Worm (Caenorhabditis elegans) whole organism, young adult: Measurements from ENCODE around the gene kin-24.
A peak's percentile ranks its signal among the peaks of the same experiment; 100 is the strongest.

Experiments
- F22D6.2 ChIP-seq: sonication (generic microtip); optimal IDR thresholded peaks from 2 replicates; lab custom pipeline; 2016; ENCODE audit warnings: mild to moderate bottlenecking, missing genetic modification characterization, missing compliant biosample characterization
- F39B2.1 ChIP-seq: fragments of 200-800 bp; sonication (Bioruptor generic); IDR thresholded peaks from 2 replicates; pipeline ENCODE4 v1.3.6; 2022; ENCODE audit warnings: missing genetic modification reagents, missing genetic modification characterization, missing compliant biosample characterization
- F49E8.2 ChIP-seq: sonication (generic microtip); optimal IDR thresholded peaks from 3 replicates; lab custom pipeline; 2017; ENCODE audit warnings: missing genetic modification characterization, mild to moderate bottlenecking, missing compliant biosample characterization, antibody characterized with exemption, moderate library complexity; ENCODE audit not compliant: insufficient read depth
- F52B5.7 ChIP-seq: sonication (generic microtip); optimal IDR thresholded peaks from 2 replicates; lab custom pipeline; 2016; ENCODE audit warnings: mild to moderate bottlenecking, missing genetic modification characterization, missing compliant biosample characterization
- F55B11.4 ChIP-seq: sonication (generic microtip); optimal IDR thresholded peaks from 2 replicates; lab custom pipeline; 2016; ENCODE audit warnings: missing compliant biosample characterization, missing genetic modification characterization, borderline replicate concordance; ENCODE audit not compliant: insufficient read depth
- T07F8.4 ChIP-seq: sonication (generic microtip); optimal IDR thresholded peaks from 2 replicates; lab custom pipeline; 2016; ENCODE audit warnings: mild to moderate bottlenecking, missing genetic modification characterization, moderate library complexity, missing compliant biosample characterization
- Y53F4B.3 ChIP-seq: fragments of 200-800 bp; sonication (Bioruptor generic); IDR thresholded peaks from 2 replicates; pipeline ENCODE4 v1.3.6; 2022; ENCODE audit warnings: missing genetic modification reagents, missing genetic modification characterization, missing compliant biosample characterization
- Y53G8AR.9 ChIP-seq: fragments of 200-800 bp; sonication (Bioruptor generic); conservative IDR thresholded peaks from 2 replicates; pipeline ENCODE4 v1.3.6; 2022; ENCODE audit warnings: missing genetic modification reagents, missing genetic modification characterization, missing compliant biosample characterization
- Y79H2A.3 ChIP-seq: fragments of 200-800 bp; sonication (Bioruptor generic); conservative IDR thresholded peaks from 2 replicates; pipeline ENCODE4 v1.3.6; 2022; ENCODE audit warnings: missing genetic modification reagents, missing genetic modification characterization, missing compliant biosample characterization
- athp-1 ChIP-seq: sonication (generic microtip); optimal IDR thresholded peaks from 2 replicates; lab custom pipeline; 2017; ENCODE audit warnings: mild to moderate bottlenecking, missing genetic modification characterization, missing compliant biosample characterization
- attf-5 ChIP-seq: fragments of 200-800 bp; sonication (Bioruptor generic); optimal IDR thresholded peaks from 2 replicates; lab custom pipeline; 2018; ENCODE audit warnings: mild to moderate bottlenecking, missing genetic modification characterization, missing compliant biosample characterization
- cebp-1 ChIP-seq, 2 experiments: fragments of 200-800 bp in 1 of 2; sonication (Bioruptor generic) in 1 of 2; sonication (generic microtip) in 1 of 2; IDR thresholded peaks in 1 of 2; optimal IDR thresholded peaks in 1 of 2; 2 replicates each; pipeline versions ENCODE4 v1.3.6 to Lab custom; 2017 to 2022; ENCODE audit warnings: missing compliant biosample characterization in 2 of 2, missing genetic modification characterization in 2 of 2, mild to moderate bottlenecking in 1 of 2, missing genetic modification reagents in 1 of 2, moderate library complexity in 1 of 2
- ceh-79 ChIP-seq: sonication (generic microtip); optimal IDR thresholded peaks from 2 replicates; lab custom pipeline; 2017; ENCODE audit warnings: mild to moderate bottlenecking, missing genetic modification characterization, missing compliant biosample characterization
- egrh-3 ChIP-seq: fragments of 200-800 bp; sonication (Bioruptor generic); IDR thresholded peaks from 2 replicates; pipeline ENCODE4 v1.3.6; 2022; ENCODE audit warnings: missing genetic modification reagents, missing genetic modification characterization, missing compliant biosample characterization
- fkh-3 ChIP-seq: sonication (generic microtip); optimal IDR thresholded peaks from 2 replicates; lab custom pipeline; 2016; ENCODE audit warnings: mild to moderate bottlenecking, missing genetic modification characterization, missing compliant biosample characterization
- hmg-1.2 ChIP-seq: fragments of 200-800 bp; sonication (Bioruptor generic); IDR thresholded peaks from 2 replicates; pipeline ENCODE4 v1.3.6; 2022; ENCODE audit warnings: missing genetic modification reagents, missing genetic modification characterization, missing compliant biosample characterization
- hmg-20 ChIP-seq: fragments of 200-800 bp; sonication (Bioruptor generic); IDR thresholded peaks from 2 replicates; pipeline ENCODE4 v1.3.6; 2022; ENCODE audit warnings: missing genetic modification reagents, missing genetic modification characterization, missing compliant biosample characterization
- hrde-1 ChIP-seq: sonication (generic microtip); optimal IDR thresholded peaks from 2 replicates; lab custom pipeline; 2016; ENCODE audit warnings: missing genetic modification characterization, mild to moderate bottlenecking, missing compliant biosample characterization, moderate library complexity, missing genotype, missing genetic modification reagents, borderline replicate concordance
- lin-26 ChIP-seq: fragments of 200-800 bp; sonication (Bioruptor generic); IDR thresholded peaks from 2 replicates; pipeline ENCODE4 v1.3.6; 2022; ENCODE audit warnings: missing genetic modification reagents, missing genetic modification characterization, missing compliant biosample characterization
- lin-40 ChIP-seq: sonication (generic microtip); optimal IDR thresholded peaks from 2 replicates; lab custom pipeline; 2016; ENCODE audit warnings: missing genetic modification characterization, mild to moderate bottlenecking, missing compliant biosample characterization, missing genotype, missing genetic modification reagents
- lin-54 ChIP-seq: fragments of 200-800 bp; sonication (Bioruptor generic); optimal IDR thresholded peaks from 2 replicates; lab custom pipeline; 2018; ENCODE audit warnings: mild to moderate bottlenecking, missing genetic modification characterization, missing compliant biosample characterization
- lir-1 ChIP-seq: fragments of 200-800 bp; sonication (Bioruptor generic); conservative IDR thresholded peaks from 2 replicates; pipeline ENCODE4 v1.3.6; 2022; ENCODE audit warnings: missing genetic modification reagents, missing genetic modification characterization, missing compliant biosample characterization
- lsl-1 ChIP-seq: fragments of 200-800 bp; sonication (Bioruptor generic); optimal IDR thresholded peaks from 2 replicates; lab custom pipeline; 2018; ENCODE audit warnings: mild to moderate bottlenecking, missing genetic modification characterization, moderate library complexity, missing compliant biosample characterization
- madf-10 ChIP-seq: sonication (generic microtip); optimal IDR thresholded peaks from 2 replicates; lab custom pipeline; 2016; ENCODE audit warnings: mild to moderate bottlenecking, missing genetic modification characterization, missing compliant biosample characterization
- madf-3 ChIP-seq: fragments of 200-800 bp; sonication (Bioruptor generic); IDR thresholded peaks from 2 replicates; pipeline ENCODE4 v1.3.6; 2022; ENCODE audit warnings: missing genetic modification reagents, missing genetic modification characterization, missing compliant biosample characterization
- madf-6 ChIP-seq: fragments of 200-800 bp; sonication (Bioruptor generic); IDR thresholded peaks from 2 replicates; pipeline ENCODE4 v1.3.6; 2022; ENCODE audit warnings: missing genetic modification reagents, missing genetic modification characterization, missing compliant biosample characterization
- madf-8 ChIP-seq: fragments of 200-800 bp; sonication (Bioruptor generic); conservative IDR thresholded peaks from 2 replicates; pipeline ENCODE4 v1.3.6; 2022; ENCODE audit warnings: missing genetic modification reagents, missing genetic modification characterization, missing compliant biosample characterization
- mcd-1 ChIP-seq: fragments of 200-800 bp; sonication (Bioruptor generic); IDR thresholded peaks from 2 replicates; pipeline ENCODE4 v1.3.6; 2022; ENCODE audit warnings: missing genetic modification reagents, missing genetic modification characterization, missing compliant biosample characterization
- mes-4 ChIP-seq: sonication (generic microtip); optimal IDR thresholded peaks from 2 replicates; lab custom pipeline; 2016; ENCODE audit warnings: missing genotype, missing genetic modification characterization, missing compliant biosample characterization
- nfya-1 ChIP-seq: sonication (generic microtip); optimal IDR thresholded peaks from 2 replicates; lab custom pipeline; 2017; ENCODE audit warnings: antibody characterized with exemption, missing compliant biosample characterization, missing genetic modification characterization, borderline replicate concordance; ENCODE audit not compliant: insufficient read depth
- nfyb-1 ChIP-seq: fragments of 200-800 bp; sonication (Bioruptor generic); IDR thresholded peaks from 2 replicates; pipeline ENCODE4 v1.3.6; 2022; ENCODE audit warnings: missing genetic modification reagents, missing genetic modification characterization, missing compliant biosample characterization
- nhr-179 ChIP-seq: sonication (generic microtip); optimal IDR thresholded peaks from 2 replicates; lab custom pipeline; 2016; ENCODE audit warnings: mild to moderate bottlenecking, missing genetic modification characterization, missing compliant biosample characterization
- nhr-80 ChIP-seq: sonication (generic microtip); optimal IDR thresholded peaks from 2 replicates; lab custom pipeline; 2016; ENCODE audit warnings: missing genetic modification characterization, missing compliant biosample characterization
- pbrm-1 ChIP-seq: fragments of 200-800 bp; sonication (Bioruptor generic); IDR thresholded peaks from 2 replicates; pipeline ENCODE4 v1.3.6; 2022; ENCODE audit warnings: missing genetic modification reagents, missing genetic modification characterization, missing compliant biosample characterization
- rec-8 ChIP-seq, 2 experiments: sonication (generic microtip); optimal IDR thresholded peaks; 2 replicates each; lab custom pipeline; 2016; ENCODE audit warnings: mild to moderate bottlenecking in 2 of 2, missing genetic modification characterization in 2 of 2, missing genetic modification reagents in 2 of 2, missing genotype in 2 of 2, missing biosample characterization in 1 of 2, missing compliant biosample characterization in 1 of 2, moderate library complexity in 1 of 2
- tbp1 ChIP-seq: fragments of 200-800 bp; sonication (Bioruptor generic); optimal IDR thresholded peaks from 2 replicates; lab custom pipeline; 2018; ENCODE audit warnings: mild to moderate bottlenecking, missing genetic modification characterization, missing compliant biosample characterization
- unc-62 ChIP-seq: fragments of 150-350 bp; optimal IDR thresholded peaks from 2 replicates; lab custom pipeline; 2014; ENCODE audit warnings: missing biosample characterization, missing genetic modification reagents, missing genetic modification characterization
- zfh-2 ChIP-seq: fragments of 200-800 bp; sonication (Bioruptor generic); conservative IDR thresholded peaks from 2 replicates; pipeline ENCODE4 v1.3.6; 2022; ENCODE audit warnings: missing genetic modification reagents, missing genetic modification characterization, missing compliant biosample characterization
- zim-3 ChIP-seq: sonication (generic microtip); optimal IDR thresholded peaks from 2 replicates; lab custom pipeline; 2017; ENCODE audit warnings: mild to moderate bottlenecking, missing genetic modification characterization, moderate library complexity, missing compliant biosample characterization
- ztf-22 ChIP-seq: fragments of 200-800 bp; sonication (Bioruptor generic); optimal IDR thresholded peaks from 2 replicates; lab custom pipeline; 2018; ENCODE audit warnings: mild to moderate bottlenecking, missing genetic modification characterization, moderate library complexity, missing compliant biosample characterization
- ztf-26 ChIP-seq: sonication (generic microtip); optimal IDR thresholded peaks from 2 replicates; lab custom pipeline; 2017; ENCODE audit warnings: missing genetic modification characterization, missing compliant biosample characterization

kin-24 gene

ce11 chrIV:9797304-9798003, 43.4 kb downstream of the kin-24 start, which contains the start of gene T13F2.2:
Gene T13F2.2, minus strand, starts transcription at chrIV:9797354.
- TF ChIP-seq zfh-2 (GFP tag; lab: Robert Waterston, UW) (no peak), nhr-80 (tag; lab: Kevin White, UChicago) (peak; percentile 46), lin-54 (GFP tag; lab: Kevin White, UChicago) (peak; percentile 15)

DNA sequence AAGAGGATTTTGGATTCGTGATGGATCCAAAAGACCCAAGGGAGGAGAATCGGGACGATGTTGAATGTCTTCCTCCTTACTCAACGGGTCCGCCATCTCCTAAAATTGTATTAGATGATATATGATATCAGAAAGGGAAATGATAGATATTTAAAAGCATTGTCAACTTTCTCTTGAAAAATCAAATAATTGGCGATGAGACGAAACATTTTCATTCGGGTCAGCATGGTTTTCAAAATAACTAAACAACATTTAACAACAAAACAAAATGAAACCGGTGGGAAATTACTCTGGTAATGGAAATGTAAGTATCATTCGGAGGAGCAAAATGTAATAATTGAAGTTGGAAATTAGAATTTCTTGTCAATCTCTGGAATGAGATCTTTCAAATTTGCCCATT, 44.4 kb downstream of the kin-24 start, which contains the start of gene pis-1:
pis-1 (minus strand) TSS at position 101 of the 400 bp plus-strand sequence.
- TF ChIP-seq nfya-1 (no peak), T07F8.4 (tag; lab: Kevin White, UChicago) (no peak), hmg-1.2 (peak; percentile 8; the same call in 1 of the 2 replicates), zim-3 (tag; lab: Kevin White, UChicago) (no peak)
- TF ChIP-seq, all 124 proteins: peak for 1

- TF ChIP-seq madf-6 (no peak), attf-5 (GFP tag; lab: Kevin White, UChicago) (no peak), madf-10 (tag; lab: Kevin White, UChicago) (no peak), hmg-20 (no peak), lsl-1 (no peak), hrde-1 (no peak), nhr-179 (tag; lab: Kevin White, UChicago) (no peak), nfyb-1 (GFP tag; lab: Robert Waterston, UW) (no peak), F55B11.4 (tag; lab: Kevin White, UChicago) (no peak)
Observed at ce11 chrIV:9795250-9795649, 45.6 kb downstream of the kin-24 start.

- TF ChIP-seq lin-40 (tag; lab: Kevin White, UChicago) = no peak
- no peak for TF ChIP-seq F52B5.7
- no peak for TF ChIP-seq Y79H2A.3 (GFP tag; lab: Robert Waterston, UW)
- no peak for TF ChIP-seq ceh-79 (tag; lab: Kevin White, UChicago)
- TF ChIP-seq ztf-22 = no peak
- no peak for TF ChIP-seq F49E8.2 (tag; lab: Kevin White, UChicago)
- no peak for TF ChIP-seq cebp-1 (GFP tag; IDR thresholded peaks at IDR 0.05; lab: Robert Waterston, UW)
- no peak for TF ChIP-seq cebp-1 (tag; optimal IDR thresholded peaks at IDR 0.05; lab: Kevin White, UChicago)
- no peak for TF ChIP-seq Y53F4B.3 (GFP tag; lab: Robert Waterston, UW)
- no peak for TF ChIP-seq athp-1 (tag; lab: Kevin White, UChicago)
- TF ChIP-seq pbrm-1 (GFP tag; lab: Robert Waterston, UW) = no peak
- no peak for TF ChIP-seq fkh-3 (tag; lab: Kevin White, UChicago)
- TF ChIP-seq mcd-1 (GFP tag; lab: Robert Waterston, UW) = no peak
- TF ChIP-seq tbp1 (GFP tag; lab: Kevin White, UChicago) = no peak
Observed at ce11 chrIV:9790708-9791107, 50.2 kb downstream of the kin-24 start.

- TF ChIP-seq lir-1 (GFP tag; lab: Robert Waterston, UW) (no peak), attf-5 (GFP tag; lab: Kevin White, UChicago) (no peak), egrh-3 (GFP tag; lab: Robert Waterston, UW) (no peak), rec-8 (tag; optimal IDR thresholded peaks at IDR 0.05; lab: Kevin White, UChicago) (no peak), ztf-26 (tag; lab: Kevin White, UChicago) (no peak), madf-8 (no peak), cebp-1 (GFP tag; IDR thresholded peaks at IDR 0.05; lab: Robert Waterston, UW) (no peak), cebp-1 (tag; optimal IDR thresholded peaks at IDR 0.05; lab: Kevin White, UChicago) (no peak), unc-62 (GFP tag; lab: Kevin White, UChicago) (no peak), lin-26 (GFP tag; lab: Robert Waterston, UW) (no peak), mes-4 (tag; lab: Kevin White, UChicago) (no peak), madf-3 (GFP tag; lab: Robert Waterston, UW) (no peak), F39B2.1 (no peak), Y53G8AR.9 (GFP tag; lab: Robert Waterston, UW) (no peak), lsl-1 (no peak), F22D6.2 (no peak)
Observed at ce11 chrIV:9789496-9789895, 51.4 kb downstream of the kin-24 start, which contains the start of gene T13F2.4. Gene T13F2.4, plus strand, starts transcription at chrIV:9789796.
